Worm (Caenorhabditis elegans) whole organism, early embryonic: ENCODE data around the gene kreg-1.

Source experiments
- ama-1 ChIP-seq: fragments of 150-350 bp; optimal IDR thresholded peaks from 2 replicates; lab custom pipeline; 2014
- tbx-37 ChIP-seq: fragments of 200-800 bp; sonication (Bioruptor generic); conservative IDR thresholded peaks from 2 replicates; pipeline ENCODE4 v1.3.6; 2022; ENCODE audit warnings: missing genetic modification reagents, missing genetic modification characterization, missing compliant biosample characterization

DNA sequence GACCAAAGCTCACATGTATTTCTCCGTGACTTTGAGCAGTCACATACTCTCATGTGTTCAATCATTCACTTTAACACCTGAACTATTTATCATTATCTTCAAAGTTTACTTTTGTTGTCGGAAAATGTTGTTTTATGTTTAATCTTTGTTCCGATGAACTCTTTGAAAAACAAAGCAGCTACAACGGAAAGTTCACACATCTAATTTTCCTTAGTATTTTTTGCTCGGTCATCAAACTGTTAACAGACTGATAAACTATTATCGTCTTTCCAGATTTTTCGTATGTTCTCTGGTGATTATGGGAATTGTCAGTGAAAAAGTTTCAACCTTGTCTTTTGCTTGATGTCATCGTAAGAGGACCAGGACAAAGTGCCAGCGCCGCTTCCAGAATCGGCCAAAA lies 46.4 kb downstream of the kreg-1 start:
- TF ChIP-seq ama-1 (no peak), tbx-37 (GFP tag; lab: Robert Waterston, UW) (no peak)
